Fruit fly (Drosophila melanogaster) whole organism, embryonic: ENCODE results near the gene CG46397.
A peak's percentile ranks its signal among the peaks of the same experiment; 100 is the strongest.

Source experiments
- ATbp ChIP-seq: fragments of 200-800 bp; sonication (Bioruptor generic); optimal IDR thresholded peaks from 2 replicates; lab custom pipeline; 2017; ENCODE audit warnings: missing biosample characterization, mild to moderate bottlenecking, missing genetic modification characterization, missing genetic modification reagents
- Antp ChIP-seq: fragments of 200-800 bp; sonication (Bioruptor generic); optimal IDR thresholded peaks from 3 replicates; lab custom pipeline; 2016; ENCODE audit warnings: missing biosample characterization, missing genetic modification characterization
- CG10959 ChIP-seq: fragments of 200-800 bp; sonication (Bioruptor generic); IDR thresholded peaks from 2 replicates; pipeline ENCODE4 v1.3.6; 2022; ENCODE audit warnings: missing biosample characterization, missing genetic modification characterization
- CG11085 ChIP-seq: fragments of 200-800 bp; sonication (Bioruptor generic); IDR thresholded peaks from 2 replicates; pipeline ENCODE4 v1.3.6; 2022; ENCODE audit warnings: missing biosample characterization, missing genetic modification characterization
- CG11398 ChIP-seq: fragments of 200-800 bp; sonication (Bioruptor generic); optimal IDR thresholded peaks from 2 replicates; lab custom pipeline; 2016; ENCODE audit warnings: missing biosample characterization, missing genetic modification characterization
- CG1233 ChIP-seq: fragments of 200-800 bp; sonication (Bioruptor generic); optimal IDR thresholded peaks from 4 replicates; lab custom pipeline; 2018; ENCODE audit warnings: missing biosample characterization, mild to moderate bottlenecking, missing genetic modification characterization
- CG12659 ChIP-seq: fragments of 200-800 bp; sonication (Bioruptor generic); optimal IDR thresholded peaks from 3 replicates; lab custom pipeline; 2017; ENCODE audit warnings: mild to moderate bottlenecking, missing biosample characterization, missing genetic modification reagents, missing genetic modification characterization
- CG13287 ChIP-seq: fragments of 200-800 bp; sonication (Bioruptor generic); IDR thresholded peaks from 2 replicates; pipeline ENCODE4 v1.3.6; 2022; ENCODE audit warnings: missing biosample characterization, missing genetic modification characterization; ENCODE audit not compliant: partially characterized antibody
- CG14965 ChIP-seq: fragments of 200-800 bp; sonication (Bioruptor generic); optimal IDR thresholded peaks from 2 replicates; lab custom pipeline; 2016; ENCODE audit warnings: missing biosample characterization, missing genetic modification characterization, borderline replicate concordance
- CG15479 ChIP-seq: fragments of 200-800 bp; sonication (Bioruptor generic); optimal IDR thresholded peaks from 3 replicates; lab custom pipeline; 2019; ENCODE audit warnings: missing biosample characterization, mild to moderate bottlenecking, missing genetic modification characterization, moderate library complexity
- CG18476 ChIP-seq: fragments of 200-800 bp; sonication (Bioruptor generic); optimal IDR thresholded peaks from 2 replicates; lab custom pipeline; 2016; ENCODE audit warnings: missing biosample characterization, mild to moderate bottlenecking, missing genetic modification characterization
- CG2202 ChIP-seq: fragments of 200-800 bp; sonication (Bioruptor generic); optimal IDR thresholded peaks from 2 replicates; lab custom pipeline; 2018; ENCODE audit warnings: missing biosample characterization, mild to moderate bottlenecking, missing genetic modification characterization
- CG33213 ChIP-seq: fragments of 200-800 bp; sonication (Bioruptor generic); optimal IDR thresholded peaks from 3 replicates; lab custom pipeline; 2016; ENCODE audit warnings: missing biosample characterization, missing genetic modification characterization
- CG3847 ChIP-seq: fragments of 200-800 bp; sonication (Bioruptor generic); IDR thresholded peaks from 2 replicates; pipeline ENCODE4 v1.3.6; 2022; ENCODE audit warnings: missing biosample characterization, missing genetic modification characterization
- CG4328 ChIP-seq: fragments of 200-800 bp; sonication (Bioruptor generic); optimal IDR thresholded peaks from 3 replicates; lab custom pipeline; 2017; ENCODE audit warnings: missing biosample characterization, missing genetic modification reagents, missing genetic modification characterization
- CG5180 ChIP-seq: fragments of 200-800 bp; sonication (Bioruptor generic); optimal IDR thresholded peaks from 3 replicates; lab custom pipeline; 2017; ENCODE audit warnings: missing biosample characterization, missing genetic modification characterization, mild to moderate bottlenecking, moderate library complexity, missing genetic modification reagents
- CG6272 ChIP-seq: fragments of 200-800 bp; sonication (Bioruptor generic); IDR thresholded peaks from 2 replicates; pipeline ENCODE4 v1.3.6; 2022; ENCODE audit warnings: missing biosample characterization, missing genetic modification characterization
- CTCF ChIP-seq: fragments of 200-800 bp; sonication (Bioruptor generic); optimal IDR thresholded peaks from 2 replicates; lab custom pipeline; 2017; ENCODE audit warnings: missing biosample characterization, mild to moderate bottlenecking, missing genetic modification characterization, moderate library complexity
- Chrac-16 ChIP-seq: fragments of 200-800 bp; sonication (Bioruptor generic); optimal IDR thresholded peaks from 3 replicates; lab custom pipeline; 2016; ENCODE audit warnings: missing biosample characterization, missing genetic modification characterization
- CoRest ChIP-seq: fragments of 200-800 bp; sonication (Bioruptor generic); optimal IDR thresholded peaks from 3 replicates; lab custom pipeline; 2018; ENCODE audit warnings: missing biosample characterization, mild to moderate bottlenecking, missing genetic modification characterization, moderate library complexity
- D19A ChIP-seq: fragments of 200-800 bp; optimal IDR thresholded peaks from 3 replicates; lab custom pipeline; 2019; ENCODE audit warnings: missing biosample characterization, mild to moderate bottlenecking, missing genetic modification characterization, moderate library complexity
- Eip74EF ChIP-seq, 2 experiments: fragments of 200-800 bp in 1 of 2; fragments of >200 bp in 1 of 2; sonication (Bioruptor generic) in 1 of 2; optimal IDR thresholded peaks; 2 replicates each; lab custom pipeline; 2017 to 2019; ENCODE audit warnings: missing biosample characterization in 2 of 2, missing genetic modification characterization in 2 of 2, mild to moderate bottlenecking in 1 of 2, moderate library complexity in 1 of 2
- H2.0 ChIP-seq: fragments of 200-800 bp; sonication (Bioruptor generic); IDR thresholded peaks from 2 replicates; pipeline ENCODE4 v1.3.6; 2022; ENCODE audit warnings: missing biosample characterization, missing genetic modification characterization
- HLH54F ChIP-seq: fragments of 200-800 bp; sonication (Bioruptor generic); optimal IDR thresholded peaks from 3 replicates; lab custom pipeline; 2016; ENCODE audit warnings: missing biosample characterization, missing genetic modification characterization
- Hsf ChIP-seq: fragments of 200-800 bp; sonication (Bioruptor generic); optimal IDR thresholded peaks from 3 replicates; lab custom pipeline; 2016; ENCODE audit warnings: missing biosample characterization, missing genetic modification characterization
- Pdp1 ChIP-seq, 2 experiments: fragments of 200-800 bp; sonication (Bioruptor generic); optimal IDR thresholded peaks; 3 replicates each; lab custom pipeline; 2016; ENCODE audit warnings: missing biosample characterization in 2 of 2, missing genetic modification characterization in 2 of 2, mild to moderate bottlenecking in 1 of 2, moderate library complexity in 1 of 2
- Six4 ChIP-seq: fragments of 200-800 bp; sonication (Bioruptor generic); optimal IDR thresholded peaks from 2 replicates; lab custom pipeline; 2016; ENCODE audit warnings: missing biosample characterization, missing genetic modification characterization
- Tbp ChIP-seq: fragments of >200 bp; optimal IDR thresholded peaks from 2 replicates; lab custom pipeline; 2018; ENCODE audit warnings: missing biosample characterization, missing genetic modification characterization
- ara ChIP-seq: fragments of 200-800 bp; sonication (Bioruptor generic); IDR thresholded peaks from 2 replicates; pipeline ENCODE4 v1.3.6; 2022; ENCODE audit warnings: missing biosample characterization, missing genetic modification characterization
- bbx ChIP-seq: fragments of 200-800 bp; sonication (Bioruptor generic); IDR thresholded peaks from 2 replicates; pipeline ENCODE4 v1.3.6; 2022; ENCODE audit warnings: missing biosample characterization, missing genetic modification characterization; ENCODE audit not compliant: partially characterized antibody
- bsh ChIP-seq, 2 experiments: fragments of 200-800 bp; sonication (Bioruptor generic); optimal IDR thresholded peaks; 2 replicates each; lab custom pipeline; 2017 to 2018; ENCODE audit warnings: mild to moderate bottlenecking in 2 of 2, missing biosample characterization in 2 of 2, missing genetic modification characterization in 2 of 2, moderate library complexity in 1 of 2
- cas ChIP-seq: fragments of 200-800 bp; sonication (Bioruptor generic); IDR thresholded peaks from 2 replicates; pipeline ENCODE4 v1.3.6; 2022; ENCODE audit warnings: missing biosample characterization, missing genetic modification characterization
- dati ChIP-seq: fragments of 200-800 bp; sonication (Bioruptor generic); IDR thresholded peaks from 2 replicates; pipeline ENCODE4 v1.3.6; 2022; ENCODE audit warnings: missing biosample characterization, missing genetic modification characterization
- dmrt99B ChIP-seq: fragments of 200-800 bp; sonication (Bioruptor generic); optimal IDR thresholded peaks from 2 replicates; lab custom pipeline; 2018; ENCODE audit warnings: missing biosample characterization, mild to moderate bottlenecking, missing genetic modification characterization, moderate library complexity
- ems ChIP-seq: fragments of 200-800 bp; sonication (Bioruptor generic); optimal IDR thresholded peaks from 3 replicates; lab custom pipeline; 2016; ENCODE audit warnings: missing biosample characterization, missing genetic modification characterization
- fru ChIP-seq: fragments of >200 bp; optimal IDR thresholded peaks from 2 replicates; lab custom pipeline; 2017
- ftz-f1 ChIP-seq: fragments of 200-800 bp; sonication (Bioruptor generic); optimal IDR thresholded peaks from 2 replicates; lab custom pipeline; 2016; ENCODE audit warnings: missing biosample characterization, missing genetic modification characterization
- gro ChIP-seq: fragments of 200-800 bp; sonication (Bioruptor generic); optimal IDR thresholded peaks from 2 replicates; lab custom pipeline; 2016; ENCODE audit warnings: missing biosample characterization, missing genetic modification characterization
- lilli ChIP-seq: fragments of 200-800 bp; sonication (Bioruptor generic); optimal IDR thresholded peaks from 3 replicates; lab custom pipeline; 2016; ENCODE audit warnings: missing biosample characterization, missing genetic modification characterization
- lmd ChIP-seq: fragments of 200-800 bp; sonication (Bioruptor generic); IDR thresholded peaks from 2 replicates; pipeline ENCODE4 v1.3.6; 2022; ENCODE audit warnings: missing biosample characterization, missing genetic modification characterization
- lola ChIP-seq, 3 experiments: fragments of >200 bp in 2 of 3; fragments of 200-800 bp in 1 of 3; sonication (Bioruptor generic) in 1 of 3; optimal IDR thresholded peaks; 2 replicates each; lab custom pipeline; 2017 to 2019; ENCODE audit warnings: missing biosample characterization in 3 of 3, missing genetic modification characterization in 3 of 3, mild to moderate bottlenecking in 1 of 3, moderate library complexity in 1 of 3
- nerfin-1 ChIP-seq: fragments of 200-800 bp; sonication (Bioruptor generic); optimal IDR thresholded peaks from 3 replicates; lab custom pipeline; 2019; ENCODE audit warnings: missing biosample characterization, mild to moderate bottlenecking, missing genetic modification characterization, moderate library complexity
- prd ChIP-seq, 3 experiments: fragments of >200 bp in 2 of 3; fragments of 200-800 bp in 1 of 3; sonication (Bioruptor generic) in 1 of 3; optimal IDR thresholded peaks in 2 of 3; IDR thresholded peaks in 1 of 3; 2 replicates in 2 of 3; 3 replicates in 1 of 3; pipeline versions ENCODE4 v1.3.6 to Lab custom; 2017 to 2022; ENCODE audit warnings: missing biosample characterization in 1 of 3, missing genetic modification characterization in 1 of 3
- ranshi ChIP-seq: fragments of 200-800 bp; sonication (Bioruptor generic); IDR thresholded peaks from 2 replicates; pipeline ENCODE4 v1.3.6; 2022; ENCODE audit warnings: missing biosample characterization, missing genetic modification characterization
- sens-2 ChIP-seq: fragments of 200-800 bp; sonication (Bioruptor generic); IDR thresholded peaks from 2 replicates; pipeline ENCODE4 v1.3.6; 2022; ENCODE audit warnings: missing biosample characterization, missing genetic modification characterization
- sisA ChIP-seq: fragments of 200-800 bp; sonication (Bioruptor generic); IDR thresholded peaks from 2 replicates; pipeline ENCODE4 v1.3.6; 2022; ENCODE audit warnings: missing biosample characterization, missing genetic modification characterization
- tgo ChIP-seq: fragments of 200-800 bp; sonication (Bioruptor generic); IDR thresholded peaks from 3 replicates; pipeline ENCODE4 v1.3.6; 2022; ENCODE audit warnings: missing biosample characterization, missing genetic modification characterization
- trh ChIP-seq: fragments of 200-800 bp; sonication (Bioruptor generic); optimal IDR thresholded peaks from 2 replicates; lab custom pipeline; 2016; ENCODE audit warnings: missing biosample characterization, missing genetic modification characterization
- zfh2 ChIP-seq: fragments of 200-800 bp; sonication (Bioruptor generic); optimal IDR thresholded peaks from 2 replicates; lab custom pipeline; 2016; ENCODE audit warnings: missing biosample characterization, missing genetic modification characterization

Gene CG46397

dm6 chr2L:8897954-8898713 is 48.9 kb upstream of the CG46397 start (continued):
- TF ChIP-seq HLH54F (GFP tag; lab: Kevin White, UChicago) (peak; percentile 2), CoRest (tag; lab: Kevin White, UChicago) (peak; percentile 65), cas (no peak), H2.0 (GFP tag; lab: Robert Waterston, UW) (no peak), dmrt99B (tag; lab: Kevin White, UChicago) (peak; percentile 72), CG12659 (peak; percentile 53), dati (GFP tag; lab: Robert Waterston, UW) (no peak), Pdp1 (GFP tag; optimal IDR thresholded peaks at IDR 0.05; lab: Kevin White, UChicago) (peak in 1 of 2 experiments; percentile 76), CG10959 (no peak), lola (GFP tag; optimal IDR thresholded peaks at IDR 0.05; lab: Kevin White, UChicago) (peak in 1 of 3 experiments; percentile 36), CG3847 (GFP tag; lab: Robert Waterston, UW) (no peak), ranshi (0 out of 2 replicates have a peak, but pooled peaks have one; percentile 7), Tbp (GFP tag; lab: Kevin White, UChicago) (no peak), CG11398 (GFP tag; lab: Kevin White, UChicago) (no peak), CG18476 (GFP tag; lab: Kevin White, UChicago) (no peak), trh (GFP tag; lab: Kevin White, UChicago) (no peak), bbx (no peak), CG1233 (peak; percentile 43), prd (optimal IDR thresholded peaks at IDR 0.05; lab: Kevin White, UChicago) (no peak), prd (GFP tag; IDR thresholded peaks at IDR 0.05; lab: Robert Waterston, UW) (peak; percentile 41; the same call in 2 of the 3 replicates), ems (no peak), CG15479 (no peak), sisA (GFP tag; lab: Robert Waterston, UW) (no peak), bsh (GFP tag; optimal IDR thresholded peaks at IDR 0.05; lab: Kevin White, UChicago) (peak; percentile 42 to 66), Six4 (GFP tag; lab: Kevin White, UChicago) (no peak), ftz-f1 (GFP tag; lab: Kevin White, UChicago) (no peak), CG2202 (no peak), ara (GFP tag; lab: Robert Waterston, UW) (no peak), zfh2 (GFP tag; lab: Kevin White, UChicago) (peak; percentile 33), Eip74EF (GFP tag; optimal IDR thresholded peaks at IDR 0.05; lab: Kevin White, UChicago) (peak in 1 of 2 experiments; percentile 30), lmd (GFP tag; lab: Robert Waterston, UW) (peak; percentile 41; the same call in 1 of the 2 replicates), CG14965 (GFP tag; lab: Kevin White, UChicago) (no peak), sens-2 (GFP tag; lab: Robert Waterston, UW) (no peak), tgo (GFP tag; lab: Robert Waterston, UW) (peak; percentile 32; the same call in 2 of the 3 replicates), gro (GFP tag; lab: Kevin White, UChicago) (no peak), Antp (GFP tag; lab: Kevin White, UChicago) (no peak), CG13287 (GFP tag; lab: Robert Waterston, UW) (no peak), fru (lab: Kevin White, UChicago) (no peak), nerfin-1 (peak; percentile 28), CG33213 (GFP tag; lab: Kevin White, UChicago) (no peak), lilli (GFP tag; lab: Kevin White, UChicago) (peak; percentile 38), Chrac-16 (GFP tag; lab: Kevin White, UChicago) (peak; percentile 18), CG6272 (GFP tag; lab: Robert Waterston, UW) (no peak), Hsf (GFP tag; lab: Kevin White, UChicago) (peak; percentile 10), ATbp (no peak), CG4328 (GFP tag; lab: Kevin White, UChicago) (peak; percentile 39), CG11085 (GFP tag; lab: Robert Waterston, UW) (no peak), D19A (tag; lab: Kevin White, UChicago) (peak; percentile 54), CG5180 (peak; percentile 15), CTCF (GFP tag; lab: Kevin White, UChicago) (no peak)
